Worm (Caenorhabditis elegans) whole organism, young adult: ENCODE measurements around the gene spp-21.

Experiments used
- B0261.1 ChIP-seq: sonication (generic microtip); optimal IDR thresholded peaks from 2 replicates; lab custom pipeline; 2016; ENCODE audit warnings: mild to moderate bottlenecking, missing genetic modification characterization, moderate library complexity, missing compliant biosample characterization
- F33H1.4 ChIP-seq: fragments of 200-800 bp; sonication (Bioruptor generic); IDR thresholded peaks from 2 replicates; pipeline ENCODE4 v1.3.6; 2022; ENCODE audit warnings: missing genetic modification reagents, missing genetic modification characterization, missing compliant biosample characterization
- F39B2.1 ChIP-seq: fragments of 200-800 bp; sonication (Bioruptor generic); IDR thresholded peaks from 2 replicates; pipeline ENCODE4 v1.3.6; 2022; ENCODE audit warnings: missing genetic modification reagents, missing genetic modification characterization, missing compliant biosample characterization
- F52B5.7 ChIP-seq: sonication (generic microtip); optimal IDR thresholded peaks from 2 replicates; lab custom pipeline; 2016; ENCODE audit warnings: mild to moderate bottlenecking, missing genetic modification characterization, missing compliant biosample characterization
- T07F8.4 ChIP-seq: sonication (generic microtip); optimal IDR thresholded peaks from 2 replicates; lab custom pipeline; 2016; ENCODE audit warnings: mild to moderate bottlenecking, missing genetic modification characterization, moderate library complexity, missing compliant biosample characterization
- Y53F4B.3 ChIP-seq: fragments of 200-800 bp; sonication (Bioruptor generic); IDR thresholded peaks from 2 replicates; pipeline ENCODE4 v1.3.6; 2022; ENCODE audit warnings: missing genetic modification reagents, missing genetic modification characterization, missing compliant biosample characterization
- Y53G8AR.9 ChIP-seq: fragments of 200-800 bp; sonication (Bioruptor generic); conservative IDR thresholded peaks from 2 replicates; pipeline ENCODE4 v1.3.6; 2022; ENCODE audit warnings: missing genetic modification reagents, missing genetic modification characterization, missing compliant biosample characterization
- Y56A3A.18 ChIP-seq: fragments of 200-800 bp; sonication (Bioruptor generic); IDR thresholded peaks from 2 replicates; pipeline ENCODE4 v1.3.6; 2022; ENCODE audit warnings: missing genetic modification reagents, missing genetic modification characterization, missing compliant biosample characterization
- Y67H2A.10 ChIP-seq: fragments of 200-800 bp; sonication (Bioruptor generic); conservative IDR thresholded peaks from 2 replicates; pipeline ENCODE4 v1.3.6; 2022; ENCODE audit warnings: missing genetic modification reagents, missing genetic modification characterization, missing compliant biosample characterization
- Y79H2A.3 ChIP-seq: fragments of 200-800 bp; sonication (Bioruptor generic); conservative IDR thresholded peaks from 2 replicates; pipeline ENCODE4 v1.3.6; 2022; ENCODE audit warnings: missing genetic modification reagents, missing genetic modification characterization, missing compliant biosample characterization
- ama-1 ChIP-seq, 3 experiments: fragments of 150-350 bp in 1 of 3; sonication (generic microtip) in 2 of 3; optimal IDR thresholded peaks; 2 replicates each; lab custom pipeline; 2014 to 2018; ENCODE audit warnings: missing biosample characterization in 2 of 3, missing genetic modification characterization in 2 of 3, missing genetic modification reagents in 2 of 3
- atf-7 ChIP-seq: sonication (generic microtip); optimal IDR thresholded peaks from 2 replicates; lab custom pipeline; 2017; ENCODE audit warnings: mild to moderate bottlenecking, missing genetic modification characterization, missing compliant biosample characterization
- attf-3 ChIP-seq: fragments of 200-800 bp; sonication (Bioruptor generic); conservative IDR thresholded peaks from 2 replicates; pipeline ENCODE4 v1.3.6; 2022; ENCODE audit warnings: missing genetic modification reagents, missing genetic modification characterization, missing compliant biosample characterization
- attf-5 ChIP-seq: fragments of 200-800 bp; sonication (Bioruptor generic); optimal IDR thresholded peaks from 2 replicates; lab custom pipeline; 2018; ENCODE audit warnings: mild to moderate bottlenecking, missing genetic modification characterization, missing compliant biosample characterization
- bed-1 ChIP-seq: fragments of 200-800 bp; sonication (Bioruptor generic); IDR thresholded peaks from 2 replicates; pipeline ENCODE4 v1.3.6; 2022; ENCODE audit warnings: missing genetic modification reagents, missing genetic modification characterization, missing compliant biosample characterization
- cebp-1 ChIP-seq, 2 experiments: fragments of 200-800 bp in 1 of 2; sonication (Bioruptor generic) in 1 of 2; sonication (generic microtip) in 1 of 2; IDR thresholded peaks in 1 of 2; optimal IDR thresholded peaks in 1 of 2; 2 replicates each; pipeline versions ENCODE4 v1.3.6 to Lab custom; 2017 to 2022; ENCODE audit warnings: missing compliant biosample characterization in 2 of 2, missing genetic modification characterization in 2 of 2, mild to moderate bottlenecking in 1 of 2, missing genetic modification reagents in 1 of 2, moderate library complexity in 1 of 2
- ceh-27 ChIP-seq: fragments of 200-800 bp; sonication (Bioruptor generic); optimal IDR thresholded peaks from 2 replicates; lab custom pipeline; 2018; ENCODE audit warnings: mild to moderate bottlenecking, missing genetic modification characterization, moderate library complexity, missing compliant biosample characterization
- ceh-40 ChIP-seq: fragments of 200-800 bp; sonication (Bioruptor generic); IDR thresholded peaks from 2 replicates; pipeline ENCODE4 v1.3.6; 2022; ENCODE audit warnings: missing genetic modification characterization, missing compliant biosample characterization
- ceh-58 ChIP-seq: fragments of 200-800 bp; sonication (Bioruptor generic); IDR thresholded peaks from 2 replicates; pipeline ENCODE4 v1.3.6; 2022; ENCODE audit warnings: missing genetic modification characterization, missing compliant biosample characterization
- ceh-79 ChIP-seq: sonication (generic microtip); optimal IDR thresholded peaks from 2 replicates; lab custom pipeline; 2017; ENCODE audit warnings: mild to moderate bottlenecking, missing genetic modification characterization, missing compliant biosample characterization
- die-1 ChIP-seq: sonication (generic microtip); optimal IDR thresholded peaks from 2 replicates; lab custom pipeline; 2016; ENCODE audit warnings: missing genotype, mild to moderate bottlenecking, missing genetic modification characterization, missing compliant biosample characterization
- ets-4 ChIP-seq: fragments of 200-800 bp; sonication (Bioruptor generic); optimal IDR thresholded peaks from 2 replicates; lab custom pipeline; 2018; ENCODE audit warnings: mild to moderate bottlenecking, missing genetic modification characterization, missing compliant biosample characterization
- hmg-1.2 ChIP-seq: fragments of 200-800 bp; sonication (Bioruptor generic); IDR thresholded peaks from 2 replicates; pipeline ENCODE4 v1.3.6; 2022; ENCODE audit warnings: missing genetic modification reagents, missing genetic modification characterization, missing compliant biosample characterization
- hmg-20 ChIP-seq: fragments of 200-800 bp; sonication (Bioruptor generic); IDR thresholded peaks from 2 replicates; pipeline ENCODE4 v1.3.6; 2022; ENCODE audit warnings: missing genetic modification reagents, missing genetic modification characterization, missing compliant biosample characterization
- let-607 ChIP-seq, 2 experiments: fragments of 200-800 bp in 1 of 2; sonication (Bioruptor generic) in 1 of 2; sonication (generic microtip) in 1 of 2; optimal IDR thresholded peaks; 2 replicates each; lab custom pipeline; 2016 to 2018; ENCODE audit warnings: mild to moderate bottlenecking in 2 of 2, missing compliant biosample characterization in 2 of 2, missing genetic modification characterization in 2 of 2, moderate library complexity in 2 of 2, missing genotype in 1 of 2
- lin-40 ChIP-seq: sonication (generic microtip); optimal IDR thresholded peaks from 2 replicates; lab custom pipeline; 2016; ENCODE audit warnings: missing genetic modification characterization, mild to moderate bottlenecking, missing compliant biosample characterization, missing genotype, missing genetic modification reagents
- lir-1 ChIP-seq: fragments of 200-800 bp; sonication (Bioruptor generic); conservative IDR thresholded peaks from 2 replicates; pipeline ENCODE4 v1.3.6; 2022; ENCODE audit warnings: missing genetic modification reagents, missing genetic modification characterization, missing compliant biosample characterization
- madf-6 ChIP-seq: fragments of 200-800 bp; sonication (Bioruptor generic); IDR thresholded peaks from 2 replicates; pipeline ENCODE4 v1.3.6; 2022; ENCODE audit warnings: missing genetic modification reagents, missing genetic modification characterization, missing compliant biosample characterization
- madf-8 ChIP-seq: fragments of 200-800 bp; sonication (Bioruptor generic); conservative IDR thresholded peaks from 2 replicates; pipeline ENCODE4 v1.3.6; 2022; ENCODE audit warnings: missing genetic modification reagents, missing genetic modification characterization, missing compliant biosample characterization
- nhr-80 ChIP-seq: sonication (generic microtip); optimal IDR thresholded peaks from 2 replicates; lab custom pipeline; 2016; ENCODE audit warnings: missing genetic modification characterization, missing compliant biosample characterization
- nhr-90 ChIP-seq: sonication (generic microtip); optimal IDR thresholded peaks from 2 replicates; lab custom pipeline; 2016; ENCODE audit warnings: missing genotype, mild to moderate bottlenecking, missing genetic modification characterization, missing compliant biosample characterization
- rec-8 ChIP-seq, 2 experiments: sonication (generic microtip); optimal IDR thresholded peaks; 2 replicates each; lab custom pipeline; 2016; ENCODE audit warnings: mild to moderate bottlenecking in 2 of 2, missing genetic modification characterization in 2 of 2, missing genetic modification reagents in 2 of 2, missing genotype in 2 of 2, missing biosample characterization in 1 of 2, missing compliant biosample characterization in 1 of 2, moderate library complexity in 1 of 2
- repo-1 ChIP-seq: sonication (generic microtip); optimal IDR thresholded peaks from 2 replicates; lab custom pipeline; 2017; ENCODE audit warnings: mild to moderate bottlenecking, missing genetic modification characterization, missing compliant biosample characterization
- tbp1 ChIP-seq: fragments of 200-800 bp; sonication (Bioruptor generic); optimal IDR thresholded peaks from 2 replicates; lab custom pipeline; 2018; ENCODE audit warnings: mild to moderate bottlenecking, missing genetic modification characterization, missing compliant biosample characterization
- tlf-1 ChIP-seq: fragments of 200-800 bp; sonication (Bioruptor generic); optimal IDR thresholded peaks from 2 replicates; lab custom pipeline; 2018; ENCODE audit warnings: mild to moderate bottlenecking, missing genetic modification characterization, missing compliant biosample characterization
- unc-62 ChIP-seq: fragments of 150-350 bp; optimal IDR thresholded peaks from 2 replicates; lab custom pipeline; 2014; ENCODE audit warnings: missing biosample characterization, missing genetic modification reagents, missing genetic modification characterization
- ztf-22 ChIP-seq: fragments of 200-800 bp; sonication (Bioruptor generic); optimal IDR thresholded peaks from 2 replicates; lab custom pipeline; 2018; ENCODE audit warnings: mild to moderate bottlenecking, missing genetic modification characterization, moderate library complexity, missing compliant biosample characterization
- ztf-25 ChIP-seq: fragments of 200-800 bp; sonication (Bioruptor generic); IDR thresholded peaks from 2 replicates; pipeline ENCODE4 v1.3.6; 2022; ENCODE audit warnings: missing genetic modification reagents, missing genetic modification characterization, missing compliant biosample characterization
- ztf-26 ChIP-seq: sonication (generic microtip); optimal IDR thresholded peaks from 2 replicates; lab custom pipeline; 2017; ENCODE audit warnings: missing genetic modification characterization, missing compliant biosample characterization

The spp-21 gene

ce11 chrX:11478758-11479157 is 11.2 kb upstream of the spp-21 start:
- TF ChIP-seq ceh-27 (GFP tag; lab: Kevin White, UChicago): peak; percentile 64
- no peak for TF ChIP-seq ceh-40 (GFP tag; lab: Robert Waterston, UW)
- no peak for TF ChIP-seq cebp-1 (GFP tag; IDR thresholded peaks at IDR 0.05; lab: Robert Waterston, UW)
- TF ChIP-seq cebp-1 (tag; optimal IDR thresholded peaks at IDR 0.05; lab: Kevin White, UChicago): peak; percentile 0
- 0 out of 2 replicates have a peak, but pooled peaks have one; percentile 17 for TF ChIP-seq madf-8 (GFP tag; lab: Robert Waterston, UW)
- 0 out of 2 replicates have a peak, but pooled peaks have one; percentile 14 for TF ChIP-seq F33H1.4 (GFP tag; lab: Robert Waterston, UW)
- 0 out of 2 replicates have a peak, but pooled peaks have one; percentile 17 for TF ChIP-seq attf-3 (GFP tag; lab: Robert Waterston, UW)

- TF ChIP-seq ama-1 (optimal IDR thresholded peaks at IDR 0.05; lab: Kevin White, UChicago) (no peak), ama-1 (GFP tag; optimal IDR thresholded peaks at IDR 0.05; lab: Kevin White, UChicago) (no peak), ceh-79 (tag; lab: Kevin White, UChicago) (no peak), lin-40 (no peak), hmg-1.2 (GFP tag; lab: Robert Waterston, UW) (no peak), ceh-58 (GFP tag; lab: Robert Waterston, UW) (no peak), die-1 (tag; lab: Kevin White, UChicago) (no peak), rec-8 (tag; optimal IDR thresholded peaks at IDR 0.05; lab: Kevin White, UChicago) (no peak), Y56A3A.18 (GFP tag; lab: Robert Waterston, UW) (no peak), tbp1 (GFP tag; lab: Kevin White, UChicago) (no peak), let-607 (tag; optimal IDR thresholded peaks at IDR 0.05; lab: Kevin White, UChicago) (no peak), ztf-25 (GFP tag; lab: Robert Waterston, UW) (no peak), ztf-26 (tag; lab: Kevin White, UChicago) (no peak), repo-1 (no peak), bed-1 (GFP tag; lab: Robert Waterston, UW) (no peak), hmg-20 (GFP tag; lab: Robert Waterston, UW) (no peak), nhr-90 (tag; lab: Kevin White, UChicago) (no peak)
Measured at ce11 chrX:11479321-11479863, 10.5 kb upstream of the spp-21 start.

ce11 chrX:11480032-11480431 is 9.9 kb upstream of the spp-21 start:
- TF ChIP-seq Y79H2A.3 (GFP tag; lab: Robert Waterston, UW) (no peak), hmg-1.2 (GFP tag; lab: Robert Waterston, UW) (peak; percentile 14; the same call in 1 of the 2 replicates), lir-1 (GFP tag; lab: Robert Waterston, UW) (no peak), madf-6 (GFP tag; lab: Robert Waterston, UW) (no peak), nhr-80 (tag; lab: Kevin White, UChicago) (peak; percentile 13)

- no peak for TF ChIP-seq ets-4 (GFP tag; lab: Kevin White, UChicago)
- TF ChIP-seq Y53G8AR.9 (GFP tag; lab: Robert Waterston, UW): 0 out of 2 replicates have a peak, but pooled peaks have one; percentile 8
- peak; percentile 94 for TF ChIP-seq nhr-80 (tag; lab: Kevin White, UChicago)
- peak; percentile 3 for TF ChIP-seq atf-7
- no peak for TF ChIP-seq Y53F4B.3
- TF ChIP-seq T07F8.4 (tag; lab: Kevin White, UChicago): no peak
- no peak for TF ChIP-seq F52B5.7 (tag; lab: Kevin White, UChicago)
- no peak for TF ChIP-seq madf-8 (GFP tag; lab: Robert Waterston, UW)
- TF ChIP-seq B0261.1 (tag; lab: Kevin White, UChicago): no peak
- TF ChIP-seq lir-1 (GFP tag; lab: Robert Waterston, UW): 0 out of 2 replicates have a peak, but pooled peaks have one; percentile 27
- TF ChIP-seq Y67H2A.10 (GFP tag; lab: Robert Waterston, UW): no peak
- TF ChIP-seq ztf-22: peak; percentile 15
- TF ChIP-seq ceh-79 (tag; lab: Kevin White, UChicago): no peak
- peak; percentile 40 for TF ChIP-seq unc-62 (GFP tag; lab: Kevin White, UChicago)
- no peak for TF ChIP-seq attf-5
- no peak for TF ChIP-seq tlf-1
- TF ChIP-seq rec-8 (tag; optimal IDR thresholded peaks at IDR 0.05; lab: Kevin White, UChicago): no peak
- TF ChIP-seq ceh-58 (GFP tag; lab: Robert Waterston, UW): no peak
- TF ChIP-seq F39B2.1: no peak
Measured at ce11 chrX:11480990-11481824, 8.7 kb upstream of the spp-21 start.
